Worm (Caenorhabditis elegans) whole organism, L2 larva: ENCODE data around the gene F47B8.3.
A peak's percentile ranks its signal among the peaks of the same experiment; 100 is the strongest.

ENCODE experiments used
- C34F6.9 ChIP-seq: fragments of 150-350 bp; optimal IDR thresholded peaks from 2 replicates; lab custom pipeline; 2014; ENCODE audit warnings: missing biosample characterization, missing genetic modification characterization
- F13H6.1 ChIP-seq: sonication (generic microtip); optimal IDR thresholded peaks from 2 replicates; lab custom pipeline; 2016; ENCODE audit warnings: missing genetic modification characterization, missing compliant biosample characterization
- R02D3.7 ChIP-seq: fragments of 150-350 bp; optimal IDR thresholded peaks from 2 replicates; lab custom pipeline; 2014; ENCODE audit warnings: missing biosample characterization, missing genetic modification characterization
- aly-2 ChIP-seq: fragments of 150-350 bp; optimal IDR thresholded peaks from 2 replicates; lab custom pipeline; 2014; ENCODE audit warnings: missing biosample characterization, missing genetic modification characterization
- ama-1 ChIP-seq: fragments of 150-350 bp; optimal IDR thresholded peaks from 2 replicates; lab custom pipeline; 2018; ENCODE audit warnings: inconsistent platforms
- blmp-1 ChIP-seq: sonication (generic microtip); optimal IDR thresholded peaks from 2 replicates; lab custom pipeline; 2017; ENCODE audit warnings: missing genetic modification characterization, mild to moderate bottlenecking, missing compliant biosample characterization, antibody characterized with exemption, moderate library complexity; ENCODE audit not compliant: insufficient read depth
- ceh-16 ChIP-seq: fragments of 150-350 bp; optimal IDR thresholded peaks from 2 replicates; lab custom pipeline; 2014; ENCODE audit warnings: missing biosample characterization, missing genetic modification characterization
- ceh-82 ChIP-seq: fragments of 150-350 bp; optimal IDR thresholded peaks from 2 replicates; lab custom pipeline; 2014; ENCODE audit warnings: missing biosample characterization, missing genetic modification characterization
- crh-2 ChIP-seq: sonication (generic microtip); optimal IDR thresholded peaks from 2 replicates; lab custom pipeline; 2017; ENCODE audit warnings: missing biosample characterization, missing genetic modification characterization
- egl-27 ChIP-seq: sonication (generic microtip); optimal IDR thresholded peaks from 3 replicates; lab custom pipeline; 2017; ENCODE audit warnings: missing biosample characterization, missing genetic modification reagents, missing genetic modification characterization
- elt-1 ChIP-seq: fragments of 150-350 bp; optimal IDR thresholded peaks from 2 replicates; lab custom pipeline; 2014; ENCODE audit warnings: missing biosample characterization, missing genetic modification characterization
- elt-3 ChIP-seq: sonication (generic microtip); optimal IDR thresholded peaks from 2 replicates; lab custom pipeline; 2017; ENCODE audit warnings: missing biosample characterization, missing genetic modification characterization
- fos-1 ChIP-seq: fragments of 150-350 bp; optimal IDR thresholded peaks from 2 replicates; lab custom pipeline; 2014; ENCODE audit warnings: missing biosample characterization, missing genetic modification characterization
- gmeb-1 ChIP-seq: fragments of 150-350 bp; optimal IDR thresholded peaks from 2 replicates; lab custom pipeline; 2014; ENCODE audit warnings: missing biosample characterization, missing genetic modification characterization
- lin-11 ChIP-seq: fragments of 150-350 bp; sonication (generic microtip); optimal IDR thresholded peaks from 2 replicates; lab custom pipeline; 2014; ENCODE audit warnings: missing biosample characterization, missing genetic modification characterization, inconsistent platforms, mixed read lengths
- lin-13 ChIP-seq: fragments of 150-350 bp; optimal IDR thresholded peaks from 2 replicates; lab custom pipeline; 2014; ENCODE audit warnings: missing biosample characterization, missing genetic modification reagents, missing genetic modification characterization
- lin-39 ChIP-seq: fragments of 150-350 bp; optimal IDR thresholded peaks from 2 replicates; lab custom pipeline; 2014; ENCODE audit warnings: missing biosample characterization, missing genetic modification reagents, missing genetic modification characterization
- lsy-2 ChIP-seq, 2 experiments: fragments of 150-350 bp in 1 of 2; sonication (generic microtip) in 1 of 2; optimal IDR thresholded peaks; 2 replicates each; lab custom pipeline; 2014 to 2017; ENCODE audit warnings: missing biosample characterization in 2 of 2, missing genetic modification characterization in 2 of 2
- mab-5 ChIP-seq: fragments of 150-350 bp; optimal IDR thresholded peaks from 2 replicates; lab custom pipeline; 2014; ENCODE audit warnings: missing biosample characterization, missing genetic modification characterization
- mdl-1 ChIP-seq, 2 experiments: fragments of 150-350 bp in 1 of 2; sonication (generic microtip) in 1 of 2; optimal IDR thresholded peaks; 2 replicates each; lab custom pipeline; 2017; ENCODE audit warnings: missing biosample characterization in 2 of 2, missing genetic modification characterization in 2 of 2
- nhr-12 ChIP-seq: fragments of 150-350 bp; optimal IDR thresholded peaks from 2 replicates; lab custom pipeline; 2014; ENCODE audit warnings: missing biosample characterization, missing genetic modification characterization
- nhr-129 ChIP-seq: fragments of 150-350 bp; optimal IDR thresholded peaks from 2 replicates; lab custom pipeline; 2014; ENCODE audit warnings: missing biosample characterization, missing genetic modification characterization
- nhr-21 ChIP-seq: fragments of 150-350 bp; optimal IDR thresholded peaks from 2 replicates; lab custom pipeline; 2014; ENCODE audit warnings: missing biosample characterization, missing genetic modification characterization
- nhr-25 ChIP-seq: fragments of 150-350 bp; sonication (generic microtip); optimal IDR thresholded peaks from 3 replicates; lab custom pipeline; 2014; ENCODE audit warnings: missing biosample characterization, missing genetic modification characterization
- nhr-77 ChIP-seq: fragments of 150-350 bp; optimal IDR thresholded peaks from 2 replicates; lab custom pipeline; 2014; ENCODE audit warnings: missing biosample characterization, missing genetic modification characterization
- sem-4 ChIP-seq: fragments of 150-350 bp; optimal IDR thresholded peaks from 2 replicates; lab custom pipeline; 2014; ENCODE audit warnings: missing biosample characterization, missing genetic modification reagents, missing genetic modification characterization
- skn-1 ChIP-seq: sonication (generic microtip); optimal IDR thresholded peaks from 2 replicates; lab custom pipeline; 2017; ENCODE audit warnings: missing biosample characterization, missing genetic modification characterization
- sma-3 ChIP-seq: sonication (generic microtip); optimal IDR thresholded peaks from 2 replicates; lab custom pipeline; 2016; ENCODE audit warnings: missing genetic modification reagents, missing genetic modification characterization, missing compliant biosample characterization
- sma-9 ChIP-seq, 2 experiments: fragments of 150-350 bp in 1 of 2; sonication (generic microtip) in 1 of 2; optimal IDR thresholded peaks; 2 replicates each; lab custom pipeline; 2014 to 2016; ENCODE audit warnings: missing genetic modification characterization in 2 of 2, mild to moderate bottlenecking in 1 of 2, missing biosample characterization in 1 of 2, missing compliant biosample characterization in 1 of 2, missing genetic modification reagents in 1 of 2, moderate library complexity in 1 of 2
- snpc-4 ChIP-seq: fragments of 150-350 bp; optimal IDR thresholded peaks from 2 replicates; lab custom pipeline; 2014; ENCODE audit warnings: missing biosample characterization, missing genetic modification characterization
- unc-39 ChIP-seq: fragments of 150-350 bp; optimal IDR thresholded peaks from 2 replicates; lab custom pipeline; 2014; ENCODE audit warnings: missing biosample characterization, missing genetic modification characterization
- unc-55 ChIP-seq: fragments of 150-350 bp; sonication (generic microtip); optimal IDR thresholded peaks from 3 replicates; lab custom pipeline; 2014; ENCODE audit warnings: missing biosample characterization, missing genetic modification reagents, missing genetic modification characterization
- unc-62 ChIP-seq: fragments of 150-350 bp; optimal IDR thresholded peaks from 2 replicates; lab custom pipeline; 2014; ENCODE audit warnings: missing biosample characterization, missing genetic modification reagents, missing genetic modification characterization
- zag-1 ChIP-seq: fragments of 150-350 bp; optimal IDR thresholded peaks from 2 replicates; lab custom pipeline; 2014; ENCODE audit warnings: missing biosample characterization, missing genetic modification characterization
- ztf-4 ChIP-seq: fragments of 150-350 bp; optimal IDR thresholded peaks from 2 replicates; lab custom pipeline; 2014; ENCODE audit warnings: missing biosample characterization, missing genetic modification characterization

Gene F47B8.3

DNA sequence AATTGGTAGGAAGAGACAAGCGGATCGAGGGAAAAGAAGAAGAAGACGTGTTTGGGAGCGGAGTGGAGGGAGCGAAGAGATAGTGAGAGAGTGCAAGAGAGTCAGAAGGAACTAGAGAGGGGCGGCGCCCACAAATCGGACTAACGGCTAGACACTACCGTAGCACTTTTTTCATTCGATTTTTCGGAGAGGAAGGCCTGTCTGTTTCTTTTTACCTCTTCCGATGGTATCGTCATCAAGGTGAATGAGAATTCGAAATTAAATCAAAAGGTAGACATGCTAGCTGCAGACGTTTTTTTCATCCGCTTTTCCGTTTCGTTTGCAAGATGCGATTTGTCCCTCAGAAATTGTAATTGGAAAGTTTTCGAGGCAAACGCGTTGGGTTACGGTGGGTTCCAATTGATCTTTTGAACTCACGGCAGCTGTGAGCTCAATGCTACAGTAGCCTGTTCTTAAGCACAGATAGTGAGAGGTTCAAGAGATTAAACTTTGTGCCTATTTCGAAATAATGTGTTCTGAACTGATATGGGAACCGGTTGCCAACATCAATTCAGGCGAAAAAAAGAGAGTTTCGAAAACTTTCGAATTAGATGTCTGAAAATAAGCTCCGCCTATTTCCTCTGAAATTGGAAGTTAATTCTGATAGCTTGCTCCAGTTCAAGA, 41.9 kb upstream of the F47B8.3 start:
- TF ChIP-seq lin-11 (tag; lab: Kevin White, UChicago) (no peak), blmp-1 (tag; lab: Kevin White, UChicago) (peak; percentile 64), elt-3 (tag; lab: Kevin White, UChicago) (no peak), F13H6.1 (tag; lab: Kevin White, UChicago) (no peak), lsy-2 (tag; optimal IDR thresholded peaks at IDR 0.05; lab: Kevin White, UChicago) (peak in 1 of 2 experiments; percentile 74), fos-1 (tag; lab: Kevin White, UChicago) (peak; percentile 12), sem-4 (peak; percentile 6)

DNA sequence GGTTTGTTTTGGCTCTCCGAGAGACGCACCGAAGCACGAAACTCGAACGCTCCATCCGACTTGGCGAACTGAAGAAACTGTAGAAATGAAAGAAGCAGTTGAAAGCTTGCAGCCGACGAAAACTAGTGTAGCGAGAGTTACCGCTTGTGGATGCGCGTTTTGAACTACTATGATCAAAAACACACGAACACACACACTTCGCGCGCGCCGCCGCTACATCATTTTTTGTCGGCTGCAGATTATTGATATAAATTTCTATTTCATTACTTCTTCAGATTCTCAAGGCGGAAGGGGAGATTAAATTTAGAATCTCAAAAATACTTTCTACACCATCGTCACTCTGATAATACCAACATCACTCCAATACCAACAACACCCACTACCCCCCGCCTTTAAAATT, 39.2 kb upstream of the F47B8.3 start:
- no peak for TF ChIP-seq unc-55 (GFP tag; lab: Kevin White, UChicago)

DNA sequence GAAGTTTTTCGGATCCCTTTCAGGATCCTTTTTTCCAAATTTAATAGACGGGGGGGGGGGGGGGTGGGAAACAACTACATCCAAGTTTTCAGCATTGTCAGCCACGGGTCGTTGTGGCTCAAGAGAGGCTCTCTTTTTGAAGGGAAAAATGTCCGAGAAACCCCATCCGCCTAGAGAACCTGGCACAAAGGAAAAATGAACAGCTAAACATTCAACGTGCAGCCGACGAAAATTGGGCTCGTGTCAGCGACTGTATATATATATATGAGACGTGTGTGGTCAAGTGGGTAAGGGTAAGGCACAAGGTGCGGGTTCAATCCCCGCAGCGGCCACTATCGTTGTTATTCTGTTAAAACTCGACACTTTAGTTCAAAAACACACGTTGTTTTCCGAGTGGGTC, 35.8 kb upstream of the F47B8.3 start, which contains the start of gene Y49A3A.4:
Y49A3A.4 (minus strand) TSS at position 314 of the 400 bp plus-strand sequence.
- TF ChIP-seq ceh-82, result no peak
- TF ChIP-seq elt-1 (tag; lab: Kevin White, UChicago), result no peak
- TF ChIP-seq snpc-4, result peak; percentile 89
- no peak for TF ChIP-seq lin-13 (GFP tag; lab: Kevin White, UChicago)
- no peak for TF ChIP-seq sem-4

- no peak for TF ChIP-seq aly-2
- TF ChIP-seq unc-39 (tag; lab: Kevin White, UChicago), result no peak
- TF ChIP-seq nhr-77 (tag; lab: Kevin White, UChicago), result no peak
- TF ChIP-seq zag-1, result no peak
- TF ChIP-seq crh-2 (tag; lab: Kevin White, UChicago), result peak; percentile 80
- peak; percentile 80 for TF ChIP-seq F13H6.1 (tag; lab: Kevin White, UChicago)
- TF ChIP-seq lin-39 (tag; lab: Kevin White, UChicago), result no peak
- TF ChIP-seq mdl-1 (tag; optimal IDR thresholded peaks at IDR 0.05; lab: Kevin White, UChicago), result peak in 1 of 2 experiments; percentile 26
- no peak for TF ChIP-seq ztf-4
- TF ChIP-seq sma-3, result peak; percentile 80
- TF ChIP-seq lsy-2 (tag; optimal IDR thresholded peaks at IDR 0.05; lab: Kevin White, UChicago), result peak; percentile 81 to 93
- TF ChIP-seq nhr-12, result no peak
- TF ChIP-seq sem-4, result peak; percentile 52
- TF ChIP-seq snpc-4, result peak; percentile 82
- peak; percentile 78 for TF ChIP-seq ama-1
- TF ChIP-seq nhr-21 (tag; lab: Kevin White, UChicago), result peak; percentile 73
- TF ChIP-seq skn-1, result no peak
- peak; percentile 87 for TF ChIP-seq nhr-25 (tag; lab: Kevin White, UChicago)
- TF ChIP-seq sma-9 (GFP tag; optimal IDR thresholded peaks at IDR 0.05; lab: Kevin White, UChicago), result peak; percentile 86
- no peak for TF ChIP-seq sma-9 (tag; optimal IDR thresholded peaks at IDR 0.05; lab: Kevin White, UChicago)
- peak; percentile 81 for TF ChIP-seq lin-13 (GFP tag; lab: Kevin White, UChicago)
- TF ChIP-seq gmeb-1 (tag; lab: Kevin White, UChicago), result peak; percentile 98
- no peak for TF ChIP-seq unc-62 (GFP tag; lab: Kevin White, UChicago)
- TF ChIP-seq lin-11 (tag; lab: Kevin White, UChicago), result peak; percentile 15
- peak; percentile 88 for TF ChIP-seq unc-55 (GFP tag; lab: Kevin White, UChicago)
- peak; percentile 46 for TF ChIP-seq egl-27 (tag; lab: Kevin White, UChicago)
- TF ChIP-seq nhr-129 (tag; lab: Kevin White, UChicago), result peak; percentile 69
- TF ChIP-seq C34F6.9 (tag; lab: Kevin White, UChicago), result peak; percentile 92
- TF ChIP-seq R02D3.7 (tag; lab: Kevin White, UChicago), result peak; percentile 49
- peak; percentile 48 for TF ChIP-seq fos-1 (tag; lab: Kevin White, UChicago)
- peak; percentile 32 for TF ChIP-seq ceh-16 (tag; lab: Kevin White, UChicago)
- TF ChIP-seq mab-5 (tag; lab: Kevin White, UChicago), result peak; percentile 60
- no peak for TF ChIP-seq blmp-1 (tag; lab: Kevin White, UChicago)
Measured at ce11 chrV:14355738-14356368, 33.0 kb upstream of the F47B8.3 start, which contains the start of gene cyn-1. Gene cyn-1 (plus strand): TSS chrV:14356076.
